Worm (Caenorhabditis elegans) whole organism, L1 larva: ENCODE results near the gene T10C6.6.

Source experiments
- aly-2 ChIP-seq: fragments of 150-350 bp; optimal IDR thresholded peaks from 2 replicates; lab custom pipeline; 2014; ENCODE audit warnings: missing biosample characterization, missing genetic modification characterization
- blmp-1 ChIP-seq: fragments of 150-350 bp; optimal IDR thresholded peaks from 2 replicates; lab custom pipeline; 2014; ENCODE audit warnings: missing biosample characterization, missing genetic modification characterization
- elt-2 ChIP-seq: sonication (generic microtip); optimal IDR thresholded peaks from 2 replicates; lab custom pipeline; 2016; ENCODE audit warnings: missing genetic modification characterization, mild to moderate bottlenecking, inconsistent platforms, missing compliant biosample characterization, missing genetic modification reagents
- fkh-10 ChIP-seq: sonication (generic microtip); optimal IDR thresholded peaks from 2 replicates; lab custom pipeline; 2017; ENCODE audit warnings: missing biosample characterization, missing genetic modification reagents, missing genetic modification characterization
- lin-15B ChIP-seq: fragments of 150-350 bp; sonication (generic microtip); optimal IDR thresholded peaks from 3 replicates; lab custom pipeline; 2014; ENCODE audit warnings: missing biosample characterization, missing genetic modification characterization
- lsy-2 ChIP-seq, 2 experiments: fragments of 150-350 bp; optimal IDR thresholded peaks; 2 replicates each; lab custom pipeline; 2014; ENCODE audit warnings: missing biosample characterization in 2 of 2, missing genetic modification characterization in 2 of 2
- mdl-1 ChIP-seq, 2 experiments: fragments of 150-350 bp; optimal IDR thresholded peaks; 2 replicates each; lab custom pipeline; 2014 to 2017; ENCODE audit warnings: missing biosample characterization in 2 of 2, missing genetic modification characterization in 2 of 2, inconsistent platforms in 1 of 2
- nhr-77 ChIP-seq: fragments of 150-350 bp; optimal IDR thresholded peaks from 2 replicates; lab custom pipeline; 2014; ENCODE audit warnings: missing biosample characterization, missing genetic modification characterization
- nhr-84 ChIP-seq: sonication (generic microtip); optimal IDR thresholded peaks from 2 replicates; lab custom pipeline; 2017; ENCODE audit warnings: missing biosample characterization, missing genetic modification characterization
- pag-3 ChIP-seq: sonication (generic microtip); optimal IDR thresholded peaks from 2 replicates; lab custom pipeline; 2017; ENCODE audit warnings: missing genetic modification characterization, mild to moderate bottlenecking, missing compliant biosample characterization, antibody characterized with exemption, borderline replicate concordance; ENCODE audit not compliant: insufficient read depth
- pqm-1 ChIP-seq: sonication (generic microtip); optimal IDR thresholded peaks from 3 replicates; lab custom pipeline; 2017; ENCODE audit warnings: missing biosample characterization, missing genetic modification characterization
- skn-1 ChIP-seq: fragments of 150-350 bp; optimal IDR thresholded peaks from 2 replicates; lab custom pipeline; 2014; ENCODE audit warnings: missing biosample characterization, missing genetic modification characterization
- snpc-4 ChIP-seq: fragments of 150-350 bp; optimal IDR thresholded peaks from 2 replicates; lab custom pipeline; 2014; ENCODE audit warnings: missing biosample characterization, missing genetic modification characterization
- vab-15 ChIP-seq: sonication (generic microtip); optimal IDR thresholded peaks from 2 replicates; lab custom pipeline; 2017; ENCODE audit warnings: missing genotype, mild to moderate bottlenecking, missing genetic modification characterization, missing compliant biosample characterization

- TF ChIP-seq nhr-84 (tag; lab: Kevin White, UChicago), result no peak
- no peak for TF ChIP-seq vab-15
- TF ChIP-seq lin-15B (tag; lab: Kevin White, UChicago), result no peak
- TF ChIP-seq lsy-2 (tag; optimal IDR thresholded peaks at IDR 0.05; lab: Kevin White, UChicago), result no peak
- no peak for TF ChIP-seq elt-2
- no peak for TF ChIP-seq blmp-1 (tag; lab: Kevin White, UChicago)
- no peak for TF ChIP-seq fkh-10 (GFP tag; lab: Kevin White, UChicago)
- no peak for TF ChIP-seq skn-1 (tag; lab: Kevin White, UChicago)
- no peak for TF ChIP-seq pag-3
- no peak for TF ChIP-seq mdl-1 (tag; optimal IDR thresholded peaks at IDR 0.05; lab: Kevin White, UChicago)
- no peak for TF ChIP-seq snpc-4 (tag; lab: Kevin White, UChicago)
- TF ChIP-seq nhr-77 (tag; lab: Kevin White, UChicago), result no peak
- TF ChIP-seq pqm-1 (tag; lab: Kevin White, UChicago), result no peak
- TF ChIP-seq aly-2 (tag; lab: Kevin White, UChicago), result no peak
Observed at ce11 chrV:16023051-16023450, 1.1 kb upstream of the T10C6.6 start, which contains the start of gene cwc-15.
